Fruit fly (Drosophila melanogaster) whole organism, pupa: ENCODE measurements around the gene CG43925.

ENCODE experiments used
- CG12605 ChIP-seq: fragments of 200-800 bp; sonication (Bioruptor generic); IDR thresholded peaks from 2 replicates; pipeline ENCODE4 v1.3.6; 2022; ENCODE audit warnings: missing biosample characterization, missing genetic modification characterization
- CG13204 ChIP-seq: fragments of 200-800 bp; sonication (Bioruptor generic); optimal IDR thresholded peaks from 2 replicates; lab custom pipeline; 2018; ENCODE audit warnings: missing biosample characterization, mild to moderate bottlenecking, missing genetic modification characterization, moderate library complexity
- CG14655 ChIP-seq: fragments of 200-800 bp; sonication (Bioruptor generic); optimal IDR thresholded peaks from 3 replicates; lab custom pipeline; 2017; ENCODE audit warnings: mild to moderate bottlenecking, missing biosample characterization, missing genetic modification reagents, missing genetic modification characterization
- CG34367 ChIP-seq: fragments of 200-800 bp; sonication (Bioruptor generic); optimal IDR thresholded peaks from 2 replicates; lab custom pipeline; 2018; ENCODE audit warnings: missing biosample characterization, mild to moderate bottlenecking, missing genetic modification characterization
- CG8159 ChIP-seq: fragments of 200-800 bp; sonication (Bioruptor generic); optimal IDR thresholded peaks from 3 replicates; lab custom pipeline; 2018; ENCODE audit warnings: missing biosample characterization, mild to moderate bottlenecking, missing genetic modification characterization, moderate library complexity
- CG8301 ChIP-seq: fragments of 200-800 bp; sonication (Bioruptor generic); optimal IDR thresholded peaks from 2 replicates; lab custom pipeline; 2018; ENCODE audit warnings: missing biosample characterization, mild to moderate bottlenecking, missing genetic modification characterization
- Snoo ChIP-seq: fragments of 200-800 bp; sonication (Bioruptor generic); optimal IDR thresholded peaks from 3 replicates; lab custom pipeline; 2017; ENCODE audit warnings: missing biosample characterization, mild to moderate bottlenecking, missing genetic modification characterization, inconsistent platforms
- rn ChIP-seq: fragments of 200-800 bp; sonication (Bioruptor generic); IDR thresholded peaks from 2 replicates; pipeline ENCODE4 v1.3.6; 2022; ENCODE audit warnings: missing biosample characterization, missing genetic modification characterization

- no peak for TF ChIP-seq CG13204 (GFP tag; lab: Kevin White, UChicago)
- TF ChIP-seq CG8301 (tag; lab: Kevin White, UChicago): no peak
- no peak for TF ChIP-seq rn (GFP tag; lab: Robert Waterston, UW)
- no peak for TF ChIP-seq CG8159 (tag; lab: Kevin White, UChicago)
- no peak for TF ChIP-seq CG34367
- no peak for TF ChIP-seq CG12605 (GFP tag; lab: Robert Waterston, UW)
- TF ChIP-seq Snoo: no peak
- no peak for TF ChIP-seq CG14655
Observed at dm6 chr2L:13142803-13143202, 33.4 kb upstream of the CG43925 start, which contains the start of gene CG9928.
